Worm (Caenorhabditis elegans) whole organism, L1 larva: ENCODE results near the gene dyla-1.
A peak's percentile ranks its signal among the peaks of the same experiment; 100 is the strongest.

Experiments used
- C34B4.2 ChIP-seq: sonication (generic microtip); optimal IDR thresholded peaks from 2 replicates; lab custom pipeline; 2017; ENCODE audit warnings: mild to moderate bottlenecking, missing genetic modification characterization, missing compliant biosample characterization
- F16B12.6 ChIP-seq: fragments of 150-350 bp; optimal IDR thresholded peaks from 2 replicates; lab custom pipeline; 2014; ENCODE audit warnings: missing biosample characterization, missing genetic modification characterization
- Y116A8C.19 ChIP-seq: sonication (generic microtip); optimal IDR thresholded peaks from 2 replicates; lab custom pipeline; 2016; ENCODE audit warnings: missing compliant biosample characterization, missing genetic modification characterization, borderline replicate concordance
- alr-1 ChIP-seq: fragments of 200-800 bp; sonication (Bioruptor generic); optimal IDR thresholded peaks from 2 replicates; lab custom pipeline; 2018; ENCODE audit warnings: borderline replicate concordance, mild to moderate bottlenecking, missing genetic modification characterization, missing compliant biosample characterization
- ama-1 ChIP-seq: fragments of 150-350 bp; optimal IDR thresholded peaks from 2 replicates; lab custom pipeline; 2014
- ceh-63 ChIP-seq: fragments of 200-800 bp; sonication (Bioruptor generic); optimal IDR thresholded peaks from 2 replicates; lab custom pipeline; 2018; ENCODE audit warnings: mild to moderate bottlenecking, missing genetic modification characterization, missing compliant biosample characterization
- ces-1 ChIP-seq: fragments of 150-350 bp; optimal IDR thresholded peaks from 2 replicates; lab custom pipeline; 2014; ENCODE audit warnings: missing biosample characterization, missing genetic modification reagents, missing genetic modification characterization
- dpl-1 ChIP-seq, 3 experiments: fragments of 150-350 bp in 2 of 3; sonication (generic microtip) in 1 of 3; optimal IDR thresholded peaks; 2 replicates each; lab custom pipeline; 2014 to 2017; ENCODE audit warnings: missing biosample characterization in 3 of 3, missing genetic modification characterization in 3 of 3, missing genetic modification reagents in 3 of 3
- efl-1 ChIP-seq, 4 experiments: fragments of 150-350 bp; optimal IDR thresholded peaks in 3 of 4; peaks in 1 of 4; 1 replicate in 1 of 4; 2 replicates in 3 of 4; lab custom pipeline; 2014; ENCODE audit warnings: missing biosample characterization in 2 of 4, missing genetic modification characterization in 2 of 4, missing genetic modification reagents in 2 of 4
- efl-3 ChIP-seq: fragments of 200-800 bp; sonication (Bioruptor generic); optimal IDR thresholded peaks from 2 replicates; lab custom pipeline; 2018; ENCODE audit warnings: mild to moderate bottlenecking, missing genetic modification characterization, missing compliant biosample characterization
- egl-27 ChIP-seq, 2 experiments: fragments of 150-350 bp in 1 of 2; sonication (generic microtip); optimal IDR thresholded peaks; 3 replicates each; lab custom pipeline; 2017 to 2018; ENCODE audit warnings: missing biosample characterization in 2 of 2, missing genetic modification characterization in 2 of 2, missing genetic modification reagents in 2 of 2
- elt-2 ChIP-seq: sonication (generic microtip); optimal IDR thresholded peaks from 2 replicates; lab custom pipeline; 2016; ENCODE audit warnings: missing genetic modification characterization, mild to moderate bottlenecking, inconsistent platforms, missing compliant biosample characterization, missing genetic modification reagents
- elt-3 ChIP-seq, 6 experiments: fragments of 150-350 bp in 1 of 6; sonication (generic microtip); optimal IDR thresholded peaks; 2 replicates each; lab custom pipeline; 2017 to 2018; ENCODE audit warnings: missing biosample characterization in 6 of 6, missing genetic modification characterization in 6 of 6, inconsistent platforms in 1 of 6
- ets-5 ChIP-seq: fragments of 200-800 bp; sonication (Bioruptor generic); IDR thresholded peaks from 2 replicates; pipeline ENCODE4 v1.3.6; 2022; ENCODE audit warnings: missing genetic modification characterization, missing compliant biosample characterization
- fkh-4 ChIP-seq: sonication (generic microtip); optimal IDR thresholded peaks from 2 replicates; lab custom pipeline; 2016; ENCODE audit warnings: missing compliant biosample characterization, missing genetic modification characterization, borderline replicate concordance
- fkh-8 ChIP-seq: sonication (generic microtip); optimal IDR thresholded peaks from 2 replicates; lab custom pipeline; 2016; ENCODE audit warnings: mild to moderate bottlenecking, missing genetic modification characterization, missing compliant biosample characterization
- hlh-17 ChIP-seq: fragments of 200-800 bp; sonication (Bioruptor generic); optimal IDR thresholded peaks from 2 replicates; lab custom pipeline; 2018; ENCODE audit warnings: missing genetic modification characterization, mild to moderate bottlenecking, missing compliant biosample characterization, moderate library complexity, borderline replicate concordance
- isw-1 ChIP-seq: fragments of 200-800 bp; sonication (Bioruptor generic); IDR thresholded peaks from 2 replicates; pipeline ENCODE4 v1.3.6; 2022; ENCODE audit warnings: missing genetic modification characterization, missing compliant biosample characterization
- jun-1 ChIP-seq: fragments of 150-350 bp; optimal IDR thresholded peaks from 2 replicates; lab custom pipeline; 2014; ENCODE audit warnings: missing biosample characterization, missing genetic modification reagents, missing genetic modification characterization
- lin-14 ChIP-seq: fragments of 200-800 bp; sonication (Bioruptor generic); optimal IDR thresholded peaks from 2 replicates; lab custom pipeline; 2018; ENCODE audit warnings: mild to moderate bottlenecking, missing genetic modification characterization, moderate library complexity, missing compliant biosample characterization
- lin-15B ChIP-seq: fragments of 150-350 bp; sonication (generic microtip); optimal IDR thresholded peaks from 3 replicates; lab custom pipeline; 2014; ENCODE audit warnings: missing biosample characterization, missing genetic modification characterization
- lin-35 ChIP-seq, 2 experiments: fragments of 150-350 bp; optimal IDR thresholded peaks; 2 replicates each; lab custom pipeline; 2014; ENCODE audit warnings: missing biosample characterization in 2 of 2, missing genetic modification characterization in 2 of 2, missing genetic modification reagents in 2 of 2
- lin-39 ChIP-seq: fragments of 150-350 bp; optimal IDR thresholded peaks from 2 replicates; lab custom pipeline; 2014; ENCODE audit warnings: missing biosample characterization, missing genetic modification reagents, missing genetic modification characterization
- lir-3 ChIP-seq: sonication (generic microtip); optimal IDR thresholded peaks from 2 replicates; lab custom pipeline; 2016; ENCODE audit warnings: mild to moderate bottlenecking, missing genetic modification characterization, moderate library complexity, missing compliant biosample characterization; ENCODE audit not compliant: poor library complexity
- lsy-2 ChIP-seq, 2 experiments: fragments of 150-350 bp; optimal IDR thresholded peaks; 2 replicates each; lab custom pipeline; 2014; ENCODE audit warnings: missing biosample characterization in 2 of 2, missing genetic modification characterization in 2 of 2
- mab-9 ChIP-seq: fragments of 200-800 bp; sonication (Bioruptor generic); IDR thresholded peaks from 2 replicates; pipeline ENCODE4 v1.3.6; 2022; ENCODE audit warnings: missing genetic modification reagents, missing genetic modification characterization, missing compliant biosample characterization
- mdl-1 ChIP-seq, 2 experiments: fragments of 150-350 bp; optimal IDR thresholded peaks; 2 replicates each; lab custom pipeline; 2014 to 2017; ENCODE audit warnings: missing biosample characterization in 2 of 2, missing genetic modification characterization in 2 of 2, inconsistent platforms in 1 of 2
- mef-2 ChIP-seq: fragments of 150-350 bp; optimal IDR thresholded peaks from 2 replicates; lab custom pipeline; 2014; ENCODE audit warnings: missing biosample characterization, missing genetic modification characterization
- nhr-11 ChIP-seq: fragments of 150-350 bp; optimal IDR thresholded peaks from 2 replicates; lab custom pipeline; 2014; ENCODE audit warnings: missing biosample characterization, missing genetic modification characterization
- nhr-12 ChIP-seq: sonication (generic microtip); optimal IDR thresholded peaks from 2 replicates; lab custom pipeline; 2017; ENCODE audit warnings: missing biosample characterization, missing genetic modification characterization
- nhr-20 ChIP-seq: sonication (generic microtip); optimal IDR thresholded peaks from 2 replicates; lab custom pipeline; 2016; ENCODE audit warnings: mild to moderate bottlenecking, missing genetic modification characterization, missing compliant biosample characterization
- nhr-47 ChIP-seq: sonication (generic microtip); optimal IDR thresholded peaks from 2 replicates; lab custom pipeline; 2016; ENCODE audit warnings: mild to moderate bottlenecking, missing genetic modification characterization, moderate library complexity, missing compliant biosample characterization
- nhr-71 ChIP-seq: sonication (generic microtip); optimal IDR thresholded peaks from 2 replicates; lab custom pipeline; 2016; ENCODE audit warnings: mild to moderate bottlenecking, missing genetic modification characterization, moderate library complexity, missing compliant biosample characterization
- nhr-76 ChIP-seq: sonication (generic microtip); optimal IDR thresholded peaks from 2 replicates; lab custom pipeline; 2017; ENCODE audit warnings: missing biosample characterization, missing genetic modification characterization
- nhr-84 ChIP-seq: sonication (generic microtip); optimal IDR thresholded peaks from 2 replicates; lab custom pipeline; 2017; ENCODE audit warnings: missing biosample characterization, missing genetic modification characterization
- pax-3 ChIP-seq: fragments of 200-800 bp; sonication (Bioruptor generic); optimal IDR thresholded peaks from 2 replicates; lab custom pipeline; 2018; ENCODE audit warnings: mild to moderate bottlenecking, missing genetic modification characterization, moderate library complexity, missing compliant biosample characterization
- pqm-1 ChIP-seq: sonication (generic microtip); optimal IDR thresholded peaks from 3 replicates; lab custom pipeline; 2017; ENCODE audit warnings: missing biosample characterization, missing genetic modification characterization
- skn-1 ChIP-seq: fragments of 150-350 bp; optimal IDR thresholded peaks from 2 replicates; lab custom pipeline; 2014; ENCODE audit warnings: missing biosample characterization, missing genetic modification characterization
- snpc-4 ChIP-seq: fragments of 150-350 bp; optimal IDR thresholded peaks from 2 replicates; lab custom pipeline; 2014; ENCODE audit warnings: missing biosample characterization, missing genetic modification characterization
- snu-23 ChIP-seq: sonication (generic microtip); optimal IDR thresholded peaks from 2 replicates; lab custom pipeline; 2016; ENCODE audit warnings: missing genetic modification characterization, missing compliant biosample characterization
- sptf-1 ChIP-seq: fragments of 150-350 bp; optimal IDR thresholded peaks from 2 replicates; lab custom pipeline; 2014; ENCODE audit warnings: missing biosample characterization, missing genetic modification characterization
- sup-37 ChIP-seq: fragments of 200-800 bp; sonication (Bioruptor generic); optimal IDR thresholded peaks from 2 replicates; lab custom pipeline; 2018; ENCODE audit warnings: mild to moderate bottlenecking, missing genetic modification characterization, missing compliant biosample characterization
- swsn-7 ChIP-seq: sonication (generic microtip); optimal IDR thresholded peaks from 2 replicates; lab custom pipeline; 2016; ENCODE audit warnings: missing genetic modification characterization, missing compliant biosample characterization
- tbx-2 ChIP-seq: sonication (generic microtip); optimal IDR thresholded peaks from 2 replicates; lab custom pipeline; 2016; ENCODE audit warnings: missing genetic modification characterization, missing compliant biosample characterization
- unc-62 ChIP-seq: fragments of 150-350 bp; optimal IDR thresholded peaks from 2 replicates; lab custom pipeline; 2014; ENCODE audit warnings: missing biosample characterization, missing genetic modification reagents, missing genetic modification characterization
- unc-86 ChIP-seq: sonication (generic microtip); optimal IDR thresholded peaks from 2 replicates; lab custom pipeline; 2016; ENCODE audit warnings: missing genetic modification characterization, missing compliant biosample characterization
- unc-98 ChIP-seq: fragments of 200-800 bp; sonication (Bioruptor generic); IDR thresholded peaks from 2 replicates; pipeline ENCODE4 v1.3.6; 2022; ENCODE audit warnings: missing genetic modification characterization, missing compliant biosample characterization
- xbp-1 ChIP-seq: sonication (generic microtip); optimal IDR thresholded peaks from 2 replicates; lab custom pipeline; 2016; ENCODE audit warnings: missing genetic modification characterization, missing compliant biosample characterization
- zag-1 ChIP-seq: fragments of 150-350 bp; optimal IDR thresholded peaks from 2 replicates; lab custom pipeline; 2014; ENCODE audit warnings: missing biosample characterization, missing genetic modification characterization
- ztf-11 ChIP-seq, 2 experiments: sonication (generic microtip); optimal IDR thresholded peaks; 2 replicates each; lab custom pipeline; 2016 to 2017; ENCODE audit warnings: missing genetic modification characterization in 2 of 2, missing biosample characterization in 1 of 2, missing compliant biosample characterization in 1 of 2
- ztf-4 ChIP-seq: fragments of 150-350 bp; optimal IDR thresholded peaks from 2 replicates; lab custom pipeline; 2014; ENCODE audit warnings: missing biosample characterization, missing genetic modification characterization

The dyla-1 gene

DNA sequence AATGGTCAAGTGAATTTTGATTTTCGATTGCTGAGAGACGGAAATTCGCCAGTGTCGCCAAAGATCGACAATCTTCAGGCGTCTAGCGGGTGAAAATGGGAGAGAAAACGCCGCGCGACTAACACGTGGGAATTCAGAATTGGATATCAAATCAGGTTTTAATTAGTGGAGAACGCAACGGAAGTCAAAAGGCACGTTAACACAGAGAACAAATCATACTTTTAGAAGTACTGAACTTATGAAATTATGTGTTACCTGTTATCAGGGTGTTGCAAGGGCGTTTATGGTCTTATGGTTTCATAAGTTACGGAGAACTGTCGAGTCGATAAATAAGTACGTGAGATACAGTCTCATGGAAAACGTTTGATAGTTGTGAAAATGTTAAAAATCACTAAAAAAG lies 30.5 kb downstream of the dyla-1 start (continued):
- TF ChIP-seq F16B12.6 (tag; lab: Kevin White, UChicago): no peak
- no peak for TF ChIP-seq dpl-1 (GFP tag; optimal IDR thresholded peaks at IDR 0.05; lab: Kevin White, UChicago)
- peak; percentile 72 for TF ChIP-seq nhr-20 (tag; lab: Kevin White, UChicago)
- peak; percentile 75 for TF ChIP-seq lin-14 (GFP tag; lab: Kevin White, UChicago)
- no peak for TF ChIP-seq lin-39 (tag; lab: Kevin White, UChicago)
- TF ChIP-seq sptf-1: no peak
- TF ChIP-seq unc-62 (GFP tag; lab: Kevin White, UChicago): no peak
- TF ChIP-seq alr-1: no peak
- peak in 2 of 6 experiments; percentile 59 to 64 for TF ChIP-seq elt-3 (tag; optimal IDR thresholded peaks at IDR 0.05; lab: Kevin White, UChicago)
- peak; percentile 43 for TF ChIP-seq snu-23 (GFP tag; lab: Kevin White, UChicago)
- no peak for TF ChIP-seq sup-37
- TF ChIP-seq isw-1: no peak
- TF ChIP-seq C34B4.2 (tag; lab: Kevin White, UChicago): no peak
- no peak for TF ChIP-seq zag-1 (tag; lab: Kevin White, UChicago)
- TF ChIP-seq nhr-11: no peak
- no peak for TF ChIP-seq efl-3 (GFP tag; lab: Kevin White, UChicago)
- peak in 1 of 2 experiments; percentile 69 for TF ChIP-seq lin-35 (GFP tag; optimal IDR thresholded peaks at IDR 0.05; lab: Kevin White, UChicago)
- TF ChIP-seq pax-3 (tag; lab: Kevin White, UChicago): no peak
- no peak for TF ChIP-seq lsy-2 (tag; optimal IDR thresholded peaks at IDR 0.05; lab: Kevin White, UChicago)
- no peak for TF ChIP-seq ceh-63 (GFP tag; lab: Kevin White, UChicago)
- no peak for TF ChIP-seq Y116A8C.19 (tag; lab: Kevin White, UChicago)
- peak; percentile 4 for TF ChIP-seq nhr-47
- peak in 1 of 2 experiments; percentile 36 for TF ChIP-seq mdl-1 (tag; optimal IDR thresholded peaks at IDR 0.05; lab: Kevin White, UChicago)
- no peak for TF ChIP-seq snpc-4 (tag; lab: Kevin White, UChicago)
- TF ChIP-seq nhr-12: no peak
- peak; percentile 32 for TF ChIP-seq elt-2 (tag; lab: Kevin White, UChicago)
- TF ChIP-seq unc-86 (tag; lab: Kevin White, UChicago): no peak
- TF ChIP-seq lin-15B: no peak
- TF ChIP-seq pqm-1: no peak
- TF ChIP-seq nhr-84 (tag; lab: Kevin White, UChicago): no peak
- TF ChIP-seq ama-1 (lab: Kevin White, UChicago): no peak
- no peak for TF ChIP-seq mef-2
- TF ChIP-seq efl-1 (optimal IDR thresholded peaks at IDR 0.05; lab: Kevin White, UChicago): no peak
- TF ChIP-seq efl-1 (GFP tag; optimal IDR thresholded peaks at IDR 0.05 in 1 of 2; lab: Kevin White, UChicago): peak in 1 of 2 experiments; percentile 27
- TF ChIP-seq egl-27 (tag; optimal IDR thresholded peaks at IDR 0.05; lab: Kevin White, UChicago): no peak
- TF ChIP-seq fkh-8: no peak
- peak; percentile 66 for TF ChIP-seq nhr-71 (tag; lab: Kevin White, UChicago)
- TF ChIP-seq hlh-17 (GFP tag; lab: Kevin White, UChicago): no peak

DNA sequence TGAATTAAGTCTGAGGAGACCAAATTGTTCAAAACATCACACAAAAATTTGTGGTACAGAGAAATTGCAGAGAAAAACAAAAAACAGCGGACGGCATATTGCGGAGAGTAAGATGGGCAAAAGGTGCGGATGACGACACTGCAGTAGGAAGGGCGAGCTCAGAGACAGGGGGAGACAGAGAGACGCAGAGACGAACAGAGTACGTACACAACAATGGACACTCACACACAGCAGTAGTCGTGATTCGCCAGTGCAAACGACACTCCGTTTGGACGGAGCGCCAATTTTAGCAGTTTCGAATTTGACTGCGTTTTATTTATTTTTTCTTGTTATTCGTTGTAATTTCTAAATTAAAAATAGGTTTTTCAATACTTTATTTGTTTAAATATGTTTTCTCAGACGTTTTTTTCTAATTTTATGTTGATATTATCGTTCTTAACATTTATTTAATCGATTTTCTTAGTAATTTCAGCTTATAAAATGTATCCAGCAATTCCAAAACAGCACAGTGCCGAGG lies 31.7 kb downstream of the dyla-1 start, which contains the start of gene T20F7.1:
Gene T20F7.1, plus strand, starts transcription at position 467 of the 517 bp plus-strand sequence.
- TF ChIP-seq mab-9 (no peak), lir-3 (tag; lab: Kevin White, UChicago) (no peak), ceh-63 (GFP tag; lab: Kevin White, UChicago) (no peak), skn-1 (tag; lab: Kevin White, UChicago) (no peak), unc-98 (GFP tag; lab: Robert Waterston, UW) (no peak), xbp-1 (peak; percentile 60), ztf-11 (tag; optimal IDR thresholded peaks at IDR 0.05; lab: Kevin White, UChicago) (peak in 1 of 2 experiments; percentile 21), swsn-7 (peak; percentile 79), nhr-84 (tag; lab: Kevin White, UChicago) (no peak), nhr-11 (no peak), lsy-2 (tag; optimal IDR thresholded peaks at IDR 0.05; lab: Kevin White, UChicago) (peak; percentile 55 to 77), nhr-76 (tag; lab: Kevin White, UChicago) (no peak), ces-1 (GFP tag; lab: Kevin White, UChicago) (no peak), snu-23 (GFP tag; lab: Kevin White, UChicago) (peak; percentile 90), tbx-2 (tag; lab: Kevin White, UChicago) (peak; percentile 73), elt-2 (tag; lab: Kevin White, UChicago) (peak; percentile 51), ama-1 (lab: Kevin White, UChicago) (no peak), jun-1 (tag; lab: Kevin White, UChicago) (peak; percentile 16), ets-5 (no peak), ztf-4 (peak; percentile 4), sptf-1 (no peak), nhr-71 (tag; lab: Kevin White, UChicago) (peak; percentile 90), unc-62 (GFP tag; lab: Kevin White, UChicago) (no peak), fkh-4 (no peak), F16B12.6 (tag; lab: Kevin White, UChicago) (no peak)
